Fruit fly (Drosophila melanogaster) Kc167 (cell line): Measurements from ENCODE around the gene CycT.

Experiments used
- Myc ChIP-seq: fragments of >200 bp; optimal IDR thresholded peaks from 2 replicates; lab custom pipeline; 2017; ENCODE audit warnings: missing external identifiers
- Sin3A ChIP-seq: fragments of >200 bp; optimal IDR thresholded peaks from 2 replicates; lab custom pipeline; 2018; ENCODE audit warnings: missing external identifiers
- h ChIP-seq: fragments of >200 bp; optimal IDR thresholded peaks from 3 replicates; lab custom pipeline; 2018; ENCODE audit warnings: missing external identifiers
- insv ChIP-seq: fragments of >200 bp; optimal IDR thresholded peaks from 3 replicates; lab custom pipeline; 2018; ENCODE audit warnings: missing external identifiers
- psq ChIP-seq: fragments of >200 bp; optimal IDR thresholded peaks from 2 replicates; lab custom pipeline; 2017; ENCODE audit warnings: missing external identifiers
- ttk ChIP-seq: sonication (Bioruptor generic); optimal IDR thresholded peaks from 2 replicates; lab custom pipeline; 2017; ENCODE audit warnings: missing external identifiers

Gene CycT

dm6 chr3L:17570547-17570873, 12.9 kb upstream of the CycT start:
- TF ChIP-seq ttk (lab: Kevin White, UChicago), result no peak
- no peak for TF ChIP-seq Myc

dm6 chr3L:17569737-17570546, 12.4 kb upstream of the CycT start:
- TF ChIP-seq Myc (no peak), ttk (lab: Kevin White, UChicago) (no peak), h (lab: Kevin White, UChicago) (no peak), Sin3A (no peak), insv (no peak), psq (lab: Kevin White, UChicago) (no peak)

dm6 chr3L:17568698-17569097, 11.1 kb upstream of the CycT start:
- TF ChIP-seq h (lab: Kevin White, UChicago) (no peak), psq (lab: Kevin White, UChicago) (no peak), insv (no peak), Sin3A (no peak), ttk (lab: Kevin White, UChicago) (no peak), Myc (no peak)

dm6 chr3L:17566335-17567242, 9.0 kb upstream of the CycT start:
- TF ChIP-seq ttk (lab: Kevin White, UChicago), result no peak
- no peak for TF ChIP-seq insv

- TF ChIP-seq psq (lab: Kevin White, UChicago) (no peak), Myc (no peak), ttk (lab: Kevin White, UChicago) (no peak), Sin3A (no peak), insv (no peak), h (lab: Kevin White, UChicago) (no peak)
Observed at dm6 chr3L:17563536-17564257, 6.1 kb upstream of the CycT start.

- no peak for TF ChIP-seq psq (lab: Kevin White, UChicago)
- TF ChIP-seq insv, result no peak
- no peak for TF ChIP-seq ttk (lab: Kevin White, UChicago)
- no peak for TF ChIP-seq Sin3A
- no peak for TF ChIP-seq h (lab: Kevin White, UChicago)
- no peak for TF ChIP-seq Myc
Observed at dm6 chr3L:17563133-17563532, 5.5 kb upstream of the CycT start.

dm6 chr3L:17562263-17562662, 4.7 kb upstream of the CycT start:
- TF ChIP-seq h (lab: Kevin White, UChicago) (no peak), ttk (lab: Kevin White, UChicago) (no peak), insv (no peak), Myc (no peak), Sin3A (no peak), psq (lab: Kevin White, UChicago) (no peak)

- TF ChIP-seq psq (lab: Kevin White, UChicago) (no peak), Sin3A (no peak), ttk (lab: Kevin White, UChicago) (no peak), Myc (no peak), h (lab: Kevin White, UChicago) (no peak), insv (no peak)
Observed at dm6 chr3L:17555794-17556193, 1.8 kb downstream of the CycT start.

dm6 chr3L:17549049-17549876, 8.3 kb downstream of the CycT start, which contains the start of the genes Jon74E and CG7542:
Jon74E (minus strand) TSS chr3L:17549127.
CG7542 (plus strand) TSS chr3L:17549826.
- TF ChIP-seq insv, result no peak
- no peak for TF ChIP-seq ttk (lab: Kevin White, UChicago)
- TF ChIP-seq Sin3A, result no peak
- TF ChIP-seq psq (lab: Kevin White, UChicago), result no peak
- no peak for TF ChIP-seq Myc
- TF ChIP-seq h (lab: Kevin White, UChicago), result no peak

- TF ChIP-seq Myc (no peak), Sin3A (no peak), ttk (lab: Kevin White, UChicago) (no peak), h (lab: Kevin White, UChicago) (no peak), psq (lab: Kevin White, UChicago) (no peak), insv (no peak)
Observed at dm6 chr3L:17540004-17540403, 17.6 kb downstream of the CycT start.

dm6 chr3L:17538907-17539306, 18.7 kb downstream of the CycT start:
- TF ChIP-seq insv, result no peak

dm6 chr3L:17538250-17538649, 19.3 kb downstream of the CycT start:
- no peak for TF ChIP-seq insv
- TF ChIP-seq ttk (lab: Kevin White, UChicago), result no peak
- TF ChIP-seq Myc, result no peak
- TF ChIP-seq h (lab: Kevin White, UChicago), result no peak
- no peak for TF ChIP-seq psq (lab: Kevin White, UChicago)
- TF ChIP-seq Sin3A, result no peak
